Fruit fly (Drosophila melanogaster) whole organism, wandering third instar larva: ENCODE results near the gene CG44158.

Experiments used
- Abd-B ChIP-seq: fragments of >200 bp; optimal IDR thresholded peaks from 2 replicates; lab custom pipeline; 2017; ENCODE audit warnings: missing biosample characterization, missing genetic modification characterization
- CG32264 ChIP-seq: fragments of 200-800 bp; sonication (Bioruptor generic); optimal IDR thresholded peaks from 2 replicates; lab custom pipeline; 2016; ENCODE audit warnings: missing biosample characterization, missing genetic modification characterization
- CG9705 ChIP-seq: fragments of 200-800 bp; sonication (Bioruptor generic); optimal IDR thresholded peaks from 2 replicates; lab custom pipeline; 2018; ENCODE audit warnings: missing biosample characterization, mild to moderate bottlenecking, missing genetic modification characterization
- CrebA ChIP-seq: fragments of 200-800 bp; sonication (Bioruptor generic); optimal IDR thresholded peaks from 2 replicates; lab custom pipeline; 2016; ENCODE audit warnings: missing biosample characterization, mild to moderate bottlenecking, missing genetic modification characterization, borderline replicate concordance
- Dfd ChIP-seq: fragments of >200 bp; optimal IDR thresholded peaks from 2 replicates; lab custom pipeline; 2017; ENCODE audit warnings: missing biosample characterization, missing genetic modification characterization
- Dif ChIP-seq: fragments of 200-275, 200-300 bp; sonication (Bioruptor generic); optimal IDR thresholded peaks from 2 replicates; lab custom pipeline; 2018; ENCODE audit warnings: missing biosample characterization, missing genetic modification characterization; ENCODE audit not compliant: partially characterized antibody
- GATAd ChIP-seq: sonication (Bioruptor generic); optimal IDR thresholded peaks from 2 replicates; lab custom pipeline; 2016; ENCODE audit warnings: missing biosample characterization, missing genetic modification characterization
- HLH106 ChIP-seq: fragments of 200-800 bp; optimal IDR thresholded peaks from 3 replicates; lab custom pipeline; 2019; ENCODE audit warnings: missing biosample characterization, mild to moderate bottlenecking, missing genetic modification characterization, moderate library complexity
- Hnf4 ChIP-seq: fragments of 200-800 bp; sonication (Bioruptor generic); optimal IDR thresholded peaks from 2 replicates; lab custom pipeline; 2016; ENCODE audit warnings: missing biosample characterization, mild to moderate bottlenecking, missing genetic modification characterization
- Hr78 ChIP-seq: fragments of >200 bp; optimal IDR thresholded peaks from 2 replicates; lab custom pipeline; 2017; ENCODE audit warnings: missing biosample characterization, missing genetic modification characterization
- Hr83 ChIP-seq: fragments of 200-300 bp; sonication (Bioruptor generic); optimal IDR thresholded peaks from 2 replicates; lab custom pipeline; 2016; ENCODE audit warnings: missing biosample characterization, mild to moderate bottlenecking, missing genetic modification characterization, moderate library complexity; ENCODE audit not compliant: poor library complexity, severe bottlenecking
- Jra ChIP-seq: sonication (Bioruptor generic); optimal IDR thresholded peaks from 2 replicates; lab custom pipeline; 2016; ENCODE audit warnings: missing biosample characterization, missing genetic modification characterization
- Mio ChIP-seq: sonication (Bioruptor generic); optimal IDR thresholded peaks from 2 replicates; lab custom pipeline; 2016; ENCODE audit warnings: missing biosample characterization, missing genetic modification characterization
- Myc ChIP-seq: fragments of >200 bp; optimal IDR thresholded peaks from 2 replicates; lab custom pipeline; 2017
- N ChIP-seq: fragments of >200 bp; optimal IDR thresholded peaks from 2 replicates; lab custom pipeline; 2018; ENCODE audit warnings: missing biosample characterization, missing external identifiers, missing genetic modification characterization
- OdsH ChIP-seq: fragments of 200-800 bp; sonication (Bioruptor generic); optimal IDR thresholded peaks from 2 replicates; lab custom pipeline; 2016; ENCODE audit warnings: missing biosample characterization, mild to moderate bottlenecking, missing genetic modification characterization
- Rel ChIP-seq, 2 experiments: fragments of 200-800 bp; sonication (Bioruptor generic) in 1 of 2; optimal IDR thresholded peaks; 2 replicates in 1 of 2; 3 replicates in 1 of 2; lab custom pipeline; 2016 to 2019; ENCODE audit warnings: mild to moderate bottlenecking in 2 of 2, missing biosample characterization in 2 of 2, missing genetic modification characterization in 2 of 2, moderate library complexity in 1 of 2
- Sp1 ChIP-seq: fragments of 200-800 bp; sonication (Bioruptor generic); optimal IDR thresholded peaks from 3 replicates; lab custom pipeline; 2019; ENCODE audit warnings: missing biosample characterization, mild to moderate bottlenecking, missing genetic modification characterization, moderate library complexity
- Vsx2 ChIP-seq: fragments of 200-300, 225-300 bp; sonication (Bioruptor generic); optimal IDR thresholded peaks from 2 replicates; lab custom pipeline; 2018; ENCODE audit warnings: missing biosample characterization, missing genetic modification characterization; ENCODE audit not compliant: partially characterized antibody
- br ChIP-seq: fragments of 200-800 bp; sonication (Bioruptor generic); optimal IDR thresholded peaks from 2 replicates; lab custom pipeline; 2016; ENCODE audit warnings: missing biosample characterization, missing genetic modification characterization
- brk ChIP-seq: fragments of 200-800 bp; sonication (Bioruptor generic); optimal IDR thresholded peaks from 2 replicates; lab custom pipeline; 2016; ENCODE audit warnings: missing biosample characterization, mild to moderate bottlenecking, missing genetic modification characterization
- dl ChIP-seq, 2 experiments: fragments of 175-275, 200-275 bp in 1 of 2; fragments of 200-275 bp in 1 of 2; sonication (Bioruptor generic); optimal IDR thresholded peaks; lab custom pipeline; 2018; ENCODE audit warnings: mild to moderate bottlenecking in 2 of 2, missing biosample characterization in 2 of 2, missing genetic modification characterization in 2 of 2, moderate library complexity in 2 of 2; ENCODE audit not compliant: partially characterized antibody in 2 of 2, insufficient read depth in 1 of 2
- dmrt93B ChIP-seq: fragments of 200-800 bp; sonication (Bioruptor generic); optimal IDR thresholded peaks from 2 replicates; lab custom pipeline; 2018; ENCODE audit warnings: missing biosample characterization, mild to moderate bottlenecking, missing genetic modification characterization
- dsf ChIP-seq: sonication (Bioruptor generic); optimal IDR thresholded peaks from 2 replicates; lab custom pipeline; 2016; ENCODE audit warnings: missing biosample characterization, missing genetic modification characterization, borderline replicate concordance
- ey ChIP-seq: fragments of 200-800 bp; sonication (Bioruptor generic); optimal IDR thresholded peaks from 2 replicates; lab custom pipeline; 2016; ENCODE audit warnings: missing biosample characterization, missing genetic modification characterization
- foxo ChIP-seq, 2 experiments: fragments of 200-800 bp; sonication (Bioruptor generic); optimal IDR thresholded peaks; 2 replicates in 1 of 2; 3 replicates in 1 of 2; lab custom pipeline; 2016 to 2017; ENCODE audit warnings: missing biosample characterization in 2 of 2, missing genetic modification characterization in 2 of 2
- fru ChIP-seq: fragments of 200-800 bp; sonication (Bioruptor generic); optimal IDR thresholded peaks from 3 replicates; lab custom pipeline; 2016; ENCODE audit warnings: missing biosample characterization, mild to moderate bottlenecking, missing genetic modification characterization
- h ChIP-seq: fragments of 200-800 bp; sonication (Bioruptor generic); optimal IDR thresholded peaks from 3 replicates; lab custom pipeline; 2016; ENCODE audit warnings: missing biosample characterization, mild to moderate bottlenecking, missing genetic modification characterization
- jim ChIP-seq: fragments of 175-275, 200-325 bp; sonication (Bioruptor generic); optimal IDR thresholded peaks from 2 replicates; lab custom pipeline; 2016; ENCODE audit warnings: missing biosample characterization, mild to moderate bottlenecking, missing genetic modification characterization
- lola ChIP-seq: fragments of >200 bp; optimal IDR thresholded peaks from 2 replicates; lab custom pipeline; 2017; ENCODE audit warnings: missing biosample characterization, missing genetic modification characterization
- pan ChIP-seq: fragments of >200 bp; optimal IDR thresholded peaks from 2 replicates; lab custom pipeline; 2017
- psq ChIP-seq: fragments of 200-800 bp; sonication (Bioruptor generic); optimal IDR thresholded peaks from 3 replicates; lab custom pipeline; 2017; ENCODE audit warnings: missing biosample characterization, mild to moderate bottlenecking, missing genetic modification characterization, moderate library complexity
- rgr ChIP-seq: fragments of 200-800 bp; sonication (Bioruptor generic); optimal IDR thresholded peaks from 3 replicates; lab custom pipeline; 2016; ENCODE audit warnings: missing biosample characterization, mild to moderate bottlenecking, missing genetic modification characterization
- sage ChIP-seq: fragments of 200-800 bp; sonication (Bioruptor generic); optimal IDR thresholded peaks from 2 replicates; lab custom pipeline; 2016; ENCODE audit warnings: missing biosample characterization, mild to moderate bottlenecking, missing genetic modification characterization
- sv ChIP-seq: fragments of 200-800 bp; sonication (Bioruptor generic); optimal IDR thresholded peaks from 3 replicates; lab custom pipeline; 2016; ENCODE audit warnings: missing biosample characterization, missing genetic modification characterization
- tai ChIP-seq: sonication (Bioruptor generic); optimal IDR thresholded peaks from 2 replicates; lab custom pipeline; 2016; ENCODE audit warnings: missing biosample characterization, missing genetic modification characterization
- usp ChIP-seq: fragments of >200 bp; optimal IDR thresholded peaks from 2 replicates; lab custom pipeline; 2017; ENCODE audit warnings: missing biosample characterization, missing genetic modification characterization
- woc ChIP-seq: sonication (Bioruptor generic); optimal IDR thresholded peaks from 2 replicates; lab custom pipeline; 2016; ENCODE audit warnings: missing biosample characterization, mild to moderate bottlenecking, missing genetic modification characterization

Gene CG44158

DNA sequence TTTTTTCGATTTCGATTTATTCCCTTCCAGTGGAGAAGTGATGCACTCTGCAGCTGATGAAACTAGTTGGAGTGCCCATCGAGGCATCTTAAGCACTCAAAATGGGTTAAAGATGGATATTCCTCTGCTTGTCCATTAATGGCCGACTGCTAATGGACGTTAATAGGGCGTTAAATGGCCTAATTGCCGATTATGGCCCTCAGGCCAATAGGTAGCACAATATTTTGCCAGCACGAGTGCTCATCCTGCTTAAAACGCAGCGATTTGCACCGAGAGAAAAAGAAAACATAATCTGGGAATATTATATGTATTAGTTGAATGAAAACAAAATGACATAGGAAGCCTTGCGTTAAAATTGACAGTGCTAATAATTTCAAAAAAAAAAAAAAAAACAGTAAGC, at the start of gene CG44158:
Gene CG44158, plus strand, starts transcription at position 301 of the 400 bp plus-strand sequence.
- TF ChIP-seq N (no peak), usp (GFP tag; lab: Kevin White, UChicago) (no peak), dmrt93B (no peak), psq (GFP tag; lab: Kevin White, UChicago) (no peak), jim (GFP tag; lab: Kevin White, UChicago) (no peak), lola (GFP tag; lab: Kevin White, UChicago) (no peak)

DNA sequence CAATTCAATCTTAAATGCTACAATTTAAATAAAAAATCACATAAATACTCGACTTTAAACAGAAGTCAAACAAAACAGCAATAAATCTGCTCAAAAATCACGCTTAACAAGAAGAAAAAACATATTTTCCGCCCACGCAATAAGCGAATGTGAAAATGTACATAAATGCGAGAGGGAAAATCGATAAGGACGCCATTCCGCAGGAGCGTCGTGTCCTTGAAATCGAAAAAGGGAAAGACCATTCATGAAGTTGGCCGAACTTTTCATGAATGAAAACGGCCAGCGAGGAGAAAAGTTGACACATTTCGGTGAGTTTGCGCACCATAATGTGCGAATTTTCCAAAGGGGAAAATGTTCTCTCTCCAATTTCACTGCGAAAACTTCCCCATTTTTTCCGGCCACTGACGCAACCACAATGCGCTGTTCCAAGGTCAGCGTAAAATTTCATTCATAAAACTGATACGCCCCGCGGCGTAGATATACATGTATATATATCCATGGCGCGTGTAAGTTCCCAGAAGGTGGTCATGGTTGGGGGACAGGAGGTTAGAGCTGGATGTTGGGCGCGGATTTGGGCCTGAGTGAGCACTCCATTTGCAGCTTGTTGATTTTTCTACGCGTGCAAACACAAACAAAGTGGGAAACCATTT, 48.3 kb upstream of the CG44158 start:
- TF ChIP-seq Mio (GFP tag; lab: Kevin White, UChicago) (no peak), Hr78 (no peak), tai (GFP tag; lab: Kevin White, UChicago) (no peak), Dfd (GFP tag; lab: Kevin White, UChicago) (no peak), br (GFP tag; lab: Kevin White, UChicago) (no peak), sv (GFP tag; lab: Kevin White, UChicago) (no peak), CrebA (GFP tag; lab: Kevin White, UChicago) (no peak), jim (GFP tag; lab: Kevin White, UChicago) (no peak), Vsx2 (GFP tag; lab: Kevin White, UChicago) (no peak), fru (GFP tag; lab: Kevin White, UChicago) (no peak), Hnf4 (GFP tag; lab: Kevin White, UChicago) (no peak), rgr (no peak), GATAd (GFP tag; lab: Kevin White, UChicago) (no peak), Sp1 (GFP tag; lab: Kevin White, UChicago) (no peak), h (no peak)

DNA sequence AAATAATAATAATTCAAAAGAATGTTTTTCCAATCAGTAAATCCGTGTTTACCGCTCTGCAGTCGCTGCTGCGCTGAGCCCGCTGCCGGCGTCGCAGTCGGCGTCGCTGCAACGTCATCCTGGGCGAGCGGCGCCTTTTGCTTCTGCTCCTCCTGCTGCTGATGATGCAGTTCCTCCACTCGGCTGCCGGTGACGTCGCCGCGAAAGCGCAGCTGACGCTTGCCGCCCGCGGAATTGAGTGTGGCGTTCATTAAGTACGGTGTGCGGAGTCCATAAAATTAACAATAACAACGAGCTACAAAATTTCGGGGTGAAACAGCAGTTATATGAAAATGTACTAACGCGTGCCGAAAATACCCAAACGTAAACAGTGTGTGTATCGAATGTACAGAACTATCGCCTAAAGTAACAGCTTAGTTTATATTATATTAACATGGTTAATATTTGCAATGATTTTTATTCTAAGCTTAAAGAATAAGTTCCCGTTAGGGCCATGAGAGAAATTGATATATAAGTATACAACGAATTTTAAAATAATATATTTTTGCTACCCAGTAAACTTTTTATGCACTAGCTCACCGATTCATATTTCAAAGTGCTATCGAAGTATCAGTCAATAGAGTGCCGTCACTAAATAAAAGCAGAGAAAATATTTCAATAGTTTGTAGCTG, 44.4 kb upstream of the CG44158 start, which contains the start of the genes CG7218 and Cbp20:
Gene CG7218, minus strand, starts transcription at position 346 of the 671 bp plus-strand sequence.
Gene Cbp20, plus strand, starts transcription at position 610 of the 671 bp plus-strand sequence.
- TF ChIP-seq Hnf4 (GFP tag; lab: Kevin White, UChicago) (peak; percentile 86), lola (GFP tag; lab: Kevin White, UChicago) (no peak), foxo (GFP tag; optimal IDR thresholded peaks at IDR 0.05; lab: Kevin White, UChicago) (peak in 1 of 2 experiments; percentile 80), dmrt93B (peak; percentile 26), Rel (GFP tag; optimal IDR thresholded peaks at IDR 0.05; lab: Kevin White, UChicago) (no peak), Rel (tag; optimal IDR thresholded peaks at IDR 0.05; lab: Kevin White, UChicago) (peak; percentile 15), h (peak; percentile 73), dl (GFP tag; optimal IDR thresholded peaks at IDR 0.05; lab: Kevin White, UChicago; ENCODE audit: insufficient read depth in 1 of 2, partially characterized antibody in 2 of 2) (no peak), Dfd (GFP tag; lab: Kevin White, UChicago) (no peak), br (GFP tag; lab: Kevin White, UChicago) (peak; percentile 52), CrebA (GFP tag; lab: Kevin White, UChicago) (no peak), Hr83 (GFP tag; lab: Kevin White, UChicago) (peak; percentile 89), Hr78 (no peak), woc (GFP tag; lab: Kevin White, UChicago) (peak; percentile 76), jim (GFP tag; lab: Kevin White, UChicago) (no peak), tai (GFP tag; lab: Kevin White, UChicago) (peak; percentile 91), Dif (GFP tag; lab: Kevin White, UChicago) (no peak), Abd-B (GFP tag; lab: Kevin White, UChicago) (no peak), Myc (lab: Kevin White, UChicago) (no peak), sage (peak; percentile 41), OdsH (GFP tag; lab: Kevin White, UChicago) (peak; percentile 70), CG32264 (GFP tag; lab: Kevin White, UChicago) (no peak), psq (GFP tag; lab: Kevin White, UChicago) (peak; percentile 61), fru (GFP tag; lab: Kevin White, UChicago) (peak; percentile 72), HLH106 (tag; lab: Kevin White, UChicago) (peak; percentile 74), usp (GFP tag; lab: Kevin White, UChicago) (no peak), GATAd (GFP tag; lab: Kevin White, UChicago) (no peak), brk (GFP tag; lab: Kevin White, UChicago) (peak; percentile 79), N (no peak), Sp1 (GFP tag; lab: Kevin White, UChicago) (peak; percentile 66), rgr (peak; percentile 75), Vsx2 (GFP tag; lab: Kevin White, UChicago) (no peak), dsf (GFP tag; lab: Kevin White, UChicago) (peak; percentile 56), ey (peak; percentile 53), Jra (peak; percentile 77), Mio (GFP tag; lab: Kevin White, UChicago) (peak; percentile 14), pan (no peak), CG9705 (GFP tag; lab: Kevin White, UChicago) (peak; percentile 62), sv (GFP tag; lab: Kevin White, UChicago) (peak; percentile 58)
